Worm (Caenorhabditis elegans): ENCODE results near the gene nhr-130.

Gene nhr-130

ce11 chrV:502803-503273, 19.7 kb upstream of the nhr-130 start, which contains the start of gene T01G6.10:
TSS of gene T01G6.10 (minus strand) at chrV:503223.
- TF ChIP-seq elt-1 (tag; optimal IDR thresholded peaks at IDR 0.05) (no peak), nhr-6 (tag; optimal IDR thresholded peaks at IDR 0.05) (no peak), sma-3 (GFP tag; optimal IDR thresholded peaks at IDR 0.05) (no peak), nhr-23 (tag; optimal IDR thresholded peaks at IDR 0.05) (no peak), C34F6.9 (tag; optimal IDR thresholded peaks at IDR 0.05) (no peak), blmp-1 (tag; optimal IDR thresholded peaks at IDR 0.05; ENCODE audit: insufficient read depth) (no peak), mbf-1 (tag; optimal IDR thresholded peaks at IDR 0.05) (no peak), ceh-82 (tag; optimal IDR thresholded peaks at IDR 0.05) (no peak)

- TF ChIP-seq lsy-2 (tag; optimal IDR thresholded peaks at IDR 0.05) (no peak), ztf-4 (tag; optimal IDR thresholded peaks at IDR 0.05) (no peak), Y55F3AM.14 (GFP tag; optimal IDR thresholded peaks at IDR 0.05) (no peak), unc-39 (tag; optimal IDR thresholded peaks at IDR 0.05) (no peak), nhr-12 (tag; optimal IDR thresholded peaks at IDR 0.05) (no peak), lin-11 (tag; optimal IDR thresholded peaks at IDR 0.05) (no peak), lin-39 (tag; optimal IDR thresholded peaks at IDR 0.05) (no peak), sem-4 (tag; optimal IDR thresholded peaks at IDR 0.05) (no peak), fos-1 (tag; optimal IDR thresholded peaks at IDR 0.05) (no peak), nhr-21 (tag; optimal IDR thresholded peaks at IDR 0.05) (no peak), nhr-10 (tag; optimal IDR thresholded peaks at IDR 0.05) (no peak), gmeb-1 (tag; optimal IDR thresholded peaks at IDR 0.05) (no peak), dmd-4 (tag; optimal IDR thresholded peaks at IDR 0.05) (no peak), sma-3 (GFP tag; optimal IDR thresholded peaks at IDR 0.05) (no peak), C34F6.9 (tag; optimal IDR thresholded peaks at IDR 0.05) (no peak), nhr-23 (tag; optimal IDR thresholded peaks at IDR 0.05) (no peak), F13H6.1 (tag; optimal IDR thresholded peaks at IDR 0.05) (no peak), unc-55 (GFP tag; optimal IDR thresholded peaks at IDR 0.05) (no peak)
Observed at ce11 chrV:501230-501629, 18.1 kb upstream of the nhr-130 start, which contains the start of gene str-256. TSS of gene str-256 (minus strand) at chrV:501330.

- no peak for TF ChIP-seq Y55F3AM.14 (GFP tag; optimal IDR thresholded peaks at IDR 0.05)
- TF ChIP-seq sem-4 (tag; optimal IDR thresholded peaks at IDR 0.05), result no peak
- TF ChIP-seq ZK546.5 (tag; optimal IDR thresholded peaks at IDR 0.05), result no peak
- no peak for TF ChIP-seq ceh-82 (tag; optimal IDR thresholded peaks at IDR 0.05)
- TF ChIP-seq ceh-16 (tag; optimal IDR thresholded peaks at IDR 0.05), result no peak
- TF ChIP-seq egl-27 (tag; optimal IDR thresholded peaks at IDR 0.05), result no peak
- TF ChIP-seq skn-1 (tag; optimal IDR thresholded peaks at IDR 0.05), result no peak
- TF ChIP-seq elt-1 (tag; optimal IDR thresholded peaks at IDR 0.05), result no peak
- TF ChIP-seq mbf-1 (tag; optimal IDR thresholded peaks at IDR 0.05), result no peak
- no peak for TF ChIP-seq F13H6.1 (tag; optimal IDR thresholded peaks at IDR 0.05)
- TF ChIP-seq crh-2 (tag; optimal IDR thresholded peaks at IDR 0.05), result no peak
- TF ChIP-seq snpc-4 (tag; optimal IDR thresholded peaks at IDR 0.05), result no peak
- TF ChIP-seq lin-11 (tag; optimal IDR thresholded peaks at IDR 0.05), result no peak
- no peak for TF ChIP-seq sma-3 (GFP tag; optimal IDR thresholded peaks at IDR 0.05)
Observed at ce11 chrV:500535-500934, 17.4 kb upstream of the nhr-130 start.

ce11 chrV:497399-497798, 14.3 kb upstream of the nhr-130 start, which contains the start of gene T01G6.1:
TSS of gene T01G6.1 (plus strand) at chrV:497699.
- TF ChIP-seq nhr-237 (tag; optimal IDR thresholded peaks at IDR 0.05) (no peak), snpc-4 (tag; optimal IDR thresholded peaks at IDR 0.05) (no peak), mdl-1 (tag; optimal IDR thresholded peaks at IDR 0.05) (no peak), R02D3.7 (tag; optimal IDR thresholded peaks at IDR 0.05) (no peak), nhr-25 (tag; optimal IDR thresholded peaks at IDR 0.05) (no peak), ceh-16 (tag; optimal IDR thresholded peaks at IDR 0.05) (no peak), lin-39 (tag; optimal IDR thresholded peaks at IDR 0.05) (no peak), nhr-23 (tag; optimal IDR thresholded peaks at IDR 0.05) (no peak), crh-2 (tag; optimal IDR thresholded peaks at IDR 0.05) (no peak), nhr-6 (tag; optimal IDR thresholded peaks at IDR 0.05) (no peak), elt-3 (tag; optimal IDR thresholded peaks at IDR 0.05) (no peak), Y55F3AM.14 (GFP tag; optimal IDR thresholded peaks at IDR 0.05) (no peak), zag-1 (tag; optimal IDR thresholded peaks at IDR 0.05) (no peak), aly-2 (tag; optimal IDR thresholded peaks at IDR 0.05) (no peak), lsy-2 (tag; optimal IDR thresholded peaks at IDR 0.05) (no peak), C34F6.9 (tag; optimal IDR thresholded peaks at IDR 0.05) (no peak), nhr-129 (tag; optimal IDR thresholded peaks at IDR 0.05) (no peak), peb-1 (tag; optimal IDR thresholded peaks at IDR 0.05) (no peak), nhr-11 (tag; optimal IDR thresholded peaks at IDR 0.05) (no peak), ZK546.5 (tag; optimal IDR thresholded peaks at IDR 0.05) (no peak)

All from whole organism, L2 larva.